Fruit fly (Drosophila melanogaster): ENCODE measurements around the gene CG4553.

CG4553 gene

DNA sequence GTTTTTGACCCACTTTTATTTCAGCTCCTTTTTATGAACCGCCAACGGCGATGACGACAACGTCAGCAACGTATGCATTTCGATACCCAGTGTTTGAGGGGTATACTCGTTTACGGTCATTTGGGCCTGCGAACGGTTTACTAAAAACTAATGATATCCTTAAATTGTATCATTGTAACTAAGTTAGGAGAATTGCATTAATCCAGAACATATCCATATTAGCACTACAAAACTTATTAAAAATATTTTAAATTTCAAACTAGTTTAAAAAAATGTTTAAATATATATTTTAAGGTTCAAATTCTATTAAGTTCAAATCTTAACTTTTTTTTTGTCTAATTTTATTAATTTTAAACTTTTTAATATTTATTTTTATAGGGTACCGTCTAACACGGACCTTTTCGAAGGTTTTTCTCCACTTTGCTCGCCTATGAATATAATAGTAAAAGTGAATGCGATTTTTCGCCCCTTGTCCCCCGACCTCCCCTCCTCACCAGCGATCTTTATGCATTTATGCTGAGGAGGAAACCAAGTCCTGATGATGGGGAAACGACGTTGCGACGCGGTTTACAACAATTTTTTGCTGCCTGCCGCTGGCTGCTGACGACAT is 17.4 kb downstream of the CG4553 start (continued):
- TF ChIP-seq CG4424 (GFP tag; optimal IDR thresholded peaks at IDR 0.05) = peak; percentile 20
- peak; percentile 49 for TF ChIP-seq Xrp1 (GFP tag; IDR thresholded peaks at IDR 0.05)
- peak; percentile 27 for TF ChIP-seq D19B (GFP tag; optimal IDR thresholded peaks at IDR 0.05)
- TF ChIP-seq lbe (GFP tag; optimal IDR thresholded peaks at IDR 0.05) = no peak
- TF ChIP-seq pfk (GFP tag; optimal IDR thresholded peaks at IDR 0.05) = no peak
- TF ChIP-seq CG30403 (GFP tag; optimal IDR thresholded peaks at IDR 0.05) = peak; percentile 21
- TF ChIP-seq Sox100B (GFP tag; optimal IDR thresholded peaks at IDR 0.05) = peak; percentile 12
- peak; percentile 27 for TF ChIP-seq nmo (GFP tag; optimal IDR thresholded peaks at IDR 0.05)
- peak; percentile 26 for TF ChIP-seq Blimp-1 (GFP tag; optimal IDR thresholded peaks at IDR 0.05)
- peak; percentile 11 for TF ChIP-seq zen (tag; optimal IDR thresholded peaks at IDR 0.05)
- peak; percentile 80 for TF ChIP-seq sens (GFP tag)
- TF ChIP-seq Sox102F (GFP tag; optimal IDR thresholded peaks at IDR 0.05) = peak; percentile 46
- no peak for TF ChIP-seq CG3838 (GFP tag; optimal IDR thresholded peaks at IDR 0.05)
- peak; percentile 10 for TF ChIP-seq Oli (tag; optimal IDR thresholded peaks at IDR 0.05)
- TF ChIP-seq CG9727 (GFP tag; optimal IDR thresholded peaks at IDR 0.05) = peak; percentile 20
- peak; percentile 39 for TF ChIP-seq dmrt11E (tag; optimal IDR thresholded peaks at IDR 0.05)

DNA sequence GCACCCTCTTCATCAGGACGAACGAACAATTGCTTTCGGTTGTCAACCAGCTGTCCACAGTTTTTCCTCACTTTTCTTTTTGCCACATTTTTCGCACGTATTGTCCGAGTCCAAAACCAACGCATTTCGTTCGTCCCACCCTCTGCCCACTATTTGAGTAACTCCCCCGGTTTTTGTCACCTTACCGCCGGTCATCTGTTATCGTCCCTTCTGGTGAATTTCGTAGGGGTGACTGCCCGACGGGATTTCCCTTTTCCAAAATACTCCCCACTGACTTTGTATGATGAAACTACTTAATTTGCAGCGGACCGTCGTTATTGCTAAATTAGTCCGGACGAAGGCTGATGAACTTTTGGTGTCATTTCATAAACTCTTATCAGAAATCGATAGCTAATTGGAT is 19.6 kb downstream of the CG4553 start:
- TF ChIP-seq Ets65A (GFP tag) = peak; percentile 16
- peak; percentile 63 for TF ChIP-seq sens (GFP tag)
- TF ChIP-seq pros (GFP tag; optimal IDR thresholded peaks at IDR 0.05) = peak; percentile 50
- TF ChIP-seq CG2120 (GFP tag; optimal IDR thresholded peaks at IDR 0.05) = no peak
- no peak for TF ChIP-seq pzg (GFP tag; optimal IDR thresholded peaks at IDR 0.05)
- TF ChIP-seq Nf-YC (tag; optimal IDR thresholded peaks at IDR 0.05) = no peak
- TF ChIP-seq onecut (GFP tag; IDR thresholded peaks at IDR 0.05) = peak; percentile 12; the same call in 1 of the 2 replicates

DNA sequence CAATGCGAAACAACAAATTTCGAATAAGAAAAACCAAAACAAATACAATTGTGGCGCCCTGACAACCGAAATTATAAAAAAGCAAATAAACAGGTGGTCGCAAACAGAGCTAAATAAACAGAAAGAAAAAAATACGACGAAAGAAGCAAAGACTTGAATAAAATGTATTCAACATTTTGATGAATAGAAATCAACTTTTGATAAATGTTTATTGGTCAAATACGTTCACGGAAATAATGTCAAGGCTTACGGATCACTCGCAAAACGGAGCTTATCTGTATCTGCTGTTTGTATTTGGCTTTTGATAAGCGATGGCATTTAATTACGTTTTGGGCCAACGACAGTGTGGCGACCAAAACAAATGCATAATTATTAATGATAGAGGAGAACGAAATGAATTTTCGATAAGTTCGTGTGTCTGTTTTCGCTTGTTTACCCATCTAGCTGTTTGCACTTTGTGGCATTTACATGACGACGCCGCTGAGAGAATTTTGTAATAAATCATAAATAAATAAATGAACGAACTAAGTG is 23.5 kb downstream of the CG4553 start:
- TF ChIP-seq tap (tag; optimal IDR thresholded peaks at IDR 0.05) (peak; percentile 47), CG10147 (GFP tag; optimal IDR thresholded peaks at IDR 0.05) (peak; percentile 69), ap (GFP tag; IDR thresholded peaks at IDR 0.05) (no peak), Nf-YC (tag; optimal IDR thresholded peaks at IDR 0.05) (peak; percentile 27), CG12219 (GFP tag; optimal IDR thresholded peaks at IDR 0.05) (peak; percentile 46), CG6813 (GFP tag; optimal IDR thresholded peaks at IDR 0.05) (peak; percentile 64), Dek (tag; optimal IDR thresholded peaks at IDR 0.05) (peak; percentile 44), grau (tag; optimal IDR thresholded peaks at IDR 0.05) (peak; percentile 43), CG30431 (GFP tag; optimal IDR thresholded peaks at IDR 0.05) (peak; percentile 14), ATbp (GFP tag; optimal IDR thresholded peaks at IDR 0.05) (peak; percentile 54), slp2 (GFP tag; optimal IDR thresholded peaks at IDR 0.05) (peak; percentile 23), CG11085 (GFP tag; IDR thresholded peaks at IDR 0.05) (peak; percentile 13; the same call in 1 of the 2 replicates), Jarid2 (GFP tag; optimal IDR thresholded peaks at IDR 0.05) (peak; percentile 1), lov (optimal IDR thresholded peaks at IDR 0.05) (no peak), lov (GFP tag; IDR thresholded peaks at IDR 0.05) (0 out of 3 replicates have a peak, but pooled peaks have one; percentile 20), Vsx1 (GFP tag; optimal IDR thresholded peaks at IDR 0.05) (peak; percentile 67), HHEX (GFP tag; optimal IDR thresholded peaks at IDR 0.05) (peak; percentile 56), CG10431 (GFP tag; optimal IDR thresholded peaks at IDR 0.05) (peak; percentile 28), Max (GFP tag; optimal IDR thresholded peaks at IDR 0.05) (peak; percentile 12), CG17568 (GFP tag; optimal IDR thresholded peaks at IDR 0.05) (peak; percentile 86), CG13296 (GFP tag; optimal IDR thresholded peaks at IDR 0.05) (peak; percentile 77), CG6854 (GFP tag; optimal IDR thresholded peaks at IDR 0.05) (peak; percentile 9), mld (GFP tag; IDR thresholded peaks at IDR 0.05; ENCODE audit: partially characterized antibody) (no peak), Oli (tag; optimal IDR thresholded peaks at IDR 0.05) (peak; percentile 18), run (tag; optimal IDR thresholded peaks at IDR 0.05) (peak; percentile 87), sens-2 (GFP tag; IDR thresholded peaks at IDR 0.05) (0 out of 2 replicates have a peak, but pooled peaks have one; percentile 21)

All from whole organism, embryonic.